Worm (Caenorhabditis elegans) whole organism, L3 larva: ENCODE data around the gene alh-3.

Source experiments
- ama-1 ChIP-seq: fragments of 150-350 bp; optimal IDR thresholded peaks from 2 replicates; lab custom pipeline; 2018
- elt-1 ChIP-seq: fragments of 150-350 bp; optimal IDR thresholded peaks from 2 replicates; lab custom pipeline; 2014; ENCODE audit warnings: missing biosample characterization, missing genetic modification characterization
- eor-1 ChIP-seq, 2 experiments: fragments of 150-350 bp; optimal IDR thresholded peaks; 2 replicates each; lab custom pipeline; 2014 to 2018; ENCODE audit warnings: missing biosample characterization in 2 of 2, missing genetic modification characterization in 2 of 2
- fkh-10 ChIP-seq: sonication (generic microtip); optimal IDR thresholded peaks from 2 replicates; lab custom pipeline; 2017; ENCODE audit warnings: missing biosample characterization, missing genetic modification reagents, missing genetic modification characterization
- fos-1 ChIP-seq: fragments of 150-350 bp; optimal IDR thresholded peaks from 2 replicates; lab custom pipeline; 2014; ENCODE audit warnings: missing biosample characterization, missing genetic modification characterization
- mdl-1 ChIP-seq: fragments of 150-350 bp; optimal IDR thresholded peaks from 2 replicates; lab custom pipeline; 2014; ENCODE audit warnings: missing biosample characterization, missing genetic modification characterization
- nhr-76 ChIP-seq: fragments of 150-350 bp; sonication (generic microtip); optimal IDR thresholded peaks from 5 replicates; lab custom pipeline; 2014; ENCODE audit warnings: missing biosample characterization, missing genetic modification characterization
- nhr-77 ChIP-seq: fragments of 150-350 bp; optimal IDR thresholded peaks from 2 replicates; lab custom pipeline; 2014; ENCODE audit warnings: missing biosample characterization, missing genetic modification characterization
- pha-4 ChIP-seq: fragments of 150-350 bp; optimal IDR thresholded peaks from 2 replicates; lab custom pipeline; 2014; ENCODE audit warnings: missing biosample characterization, missing genetic modification reagents, missing genetic modification characterization
- pqm-1 ChIP-seq: fragments of 150-350 bp; optimal IDR thresholded peaks from 2 replicates; lab custom pipeline; 2017; ENCODE audit warnings: missing biosample characterization, missing genetic modification characterization, inconsistent platforms

ce11 chrIV:10990699-10991098 lies 31.7 kb upstream of the alh-3 start, which contains the start of gene F13H10.5:
- TF ChIP-seq elt-1 (tag; lab: Kevin White, UChicago): no peak
- no peak for TF ChIP-seq ama-1
- TF ChIP-seq pqm-1 (tag; lab: Kevin White, UChicago): no peak
- no peak for TF ChIP-seq nhr-76 (tag; lab: Kevin White, UChicago)
- TF ChIP-seq fos-1 (tag; lab: Kevin White, UChicago): no peak
- no peak for TF ChIP-seq fkh-10 (GFP tag; lab: Kevin White, UChicago)
- no peak for TF ChIP-seq mdl-1 (tag; lab: Kevin White, UChicago)
- no peak for TF ChIP-seq pha-4
- TF ChIP-seq nhr-77: no peak
- TF ChIP-seq eor-1 (tag; optimal IDR thresholded peaks at IDR 0.05; lab: Kevin White, UChicago): no peak
